Worm (Caenorhabditis elegans) whole organism, young adult: ENCODE results near the gene del-10.

ENCODE experiments used
- B0261.1 ChIP-seq: sonication (generic microtip); optimal IDR thresholded peaks from 2 replicates; lab custom pipeline; 2016; ENCODE audit warnings: mild to moderate bottlenecking, missing genetic modification characterization, moderate library complexity, missing compliant biosample characterization
- B0336.3 ChIP-seq: fragments of 200-800 bp; sonication (Bioruptor generic); IDR thresholded peaks from 2 replicates; pipeline ENCODE4 v1.3.6; 2022; ENCODE audit warnings: missing genetic modification characterization, missing compliant biosample characterization
- C17E4.6 ChIP-seq: fragments of 200-800 bp; sonication (Bioruptor generic); IDR thresholded peaks from 2 replicates; pipeline ENCODE4 v1.3.6; 2022; ENCODE audit warnings: missing genetic modification reagents, missing genetic modification characterization, missing compliant biosample characterization
- D2030.7 ChIP-seq: fragments of 200-800 bp; sonication (Bioruptor generic); IDR thresholded peaks from 2 replicates; pipeline ENCODE4 v1.3.6; 2022; ENCODE audit warnings: missing genetic modification reagents, missing genetic modification characterization, missing compliant biosample characterization
- F22D6.2 ChIP-seq: sonication (generic microtip); optimal IDR thresholded peaks from 2 replicates; lab custom pipeline; 2016; ENCODE audit warnings: mild to moderate bottlenecking, missing genetic modification characterization, missing compliant biosample characterization
- F37B4.10 ChIP-seq: fragments of 200-800 bp; sonication (Bioruptor generic); IDR thresholded peaks from 2 replicates; pipeline ENCODE4 v1.3.6; 2022; ENCODE audit warnings: missing genetic modification characterization, missing compliant biosample characterization
- F39B2.1 ChIP-seq: fragments of 200-800 bp; sonication (Bioruptor generic); IDR thresholded peaks from 2 replicates; pipeline ENCODE4 v1.3.6; 2022; ENCODE audit warnings: missing genetic modification reagents, missing genetic modification characterization, missing compliant biosample characterization
- F55B11.4 ChIP-seq: sonication (generic microtip); optimal IDR thresholded peaks from 2 replicates; lab custom pipeline; 2016; ENCODE audit warnings: missing compliant biosample characterization, missing genetic modification characterization, borderline replicate concordance; ENCODE audit not compliant: insufficient read depth
- F57A8.1 ChIP-seq: fragments of 200-800 bp; sonication (Bioruptor generic); optimal IDR thresholded peaks from 2 replicates; lab custom pipeline; 2018; ENCODE audit warnings: mild to moderate bottlenecking, missing genetic modification characterization, moderate library complexity, missing compliant biosample characterization
- F57C9.4 ChIP-seq: sonication (generic microtip); optimal IDR thresholded peaks from 2 replicates; lab custom pipeline; 2017; ENCODE audit warnings: mild to moderate bottlenecking, missing genetic modification characterization, missing compliant biosample characterization
- K11D2.4 ChIP-seq: fragments of 200-800 bp; sonication (Bioruptor generic); IDR thresholded peaks from 2 replicates; pipeline ENCODE4 v1.3.6; 2022; ENCODE audit warnings: missing genetic modification reagents, missing genetic modification characterization, missing compliant biosample characterization
- K12H6.12 ChIP-seq: fragments of 200-800 bp; sonication (Bioruptor generic); optimal IDR thresholded peaks from 2 replicates; lab custom pipeline; 2018; ENCODE audit warnings: mild to moderate bottlenecking, missing genetic modification characterization, missing compliant biosample characterization
- Y53F4B.3 ChIP-seq: fragments of 200-800 bp; sonication (Bioruptor generic); IDR thresholded peaks from 2 replicates; pipeline ENCODE4 v1.3.6; 2022; ENCODE audit warnings: missing genetic modification reagents, missing genetic modification characterization, missing compliant biosample characterization
- Y53G8AR.9 ChIP-seq: fragments of 200-800 bp; sonication (Bioruptor generic); conservative IDR thresholded peaks from 2 replicates; pipeline ENCODE4 v1.3.6; 2022; ENCODE audit warnings: missing genetic modification reagents, missing genetic modification characterization, missing compliant biosample characterization
- akir-1 ChIP-seq: fragments of 200-800 bp; sonication (Bioruptor generic); optimal IDR thresholded peaks from 2 replicates; lab custom pipeline; 2018; ENCODE audit warnings: mild to moderate bottlenecking, missing genetic modification characterization, moderate library complexity, missing compliant biosample characterization
- ama-1 ChIP-seq, 3 experiments: fragments of 150-350 bp in 1 of 3; sonication (generic microtip) in 2 of 3; optimal IDR thresholded peaks; 2 replicates each; lab custom pipeline; 2014 to 2018; ENCODE audit warnings: missing biosample characterization in 2 of 3, missing genetic modification characterization in 2 of 3, missing genetic modification reagents in 2 of 3
- aptf-2 ChIP-seq: fragments of 200-800 bp; sonication (Bioruptor generic); conservative IDR thresholded peaks from 2 replicates; pipeline ENCODE4 v1.3.6; 2022; ENCODE audit warnings: missing genetic modification reagents, missing genetic modification characterization, missing compliant biosample characterization
- aptf-3 ChIP-seq: fragments of 200-800 bp; sonication (Bioruptor generic); IDR thresholded peaks from 2 replicates; pipeline ENCODE4 v1.3.6; 2022; ENCODE audit warnings: missing genetic modification characterization, missing compliant biosample characterization
- atf-7 ChIP-seq: sonication (generic microtip); optimal IDR thresholded peaks from 2 replicates; lab custom pipeline; 2017; ENCODE audit warnings: mild to moderate bottlenecking, missing genetic modification characterization, missing compliant biosample characterization
- athp-1 ChIP-seq: sonication (generic microtip); optimal IDR thresholded peaks from 2 replicates; lab custom pipeline; 2017; ENCODE audit warnings: mild to moderate bottlenecking, missing genetic modification characterization, missing compliant biosample characterization
- attf-6 ChIP-seq: fragments of 200-800 bp; sonication (Bioruptor generic); IDR thresholded peaks from 2 replicates; pipeline ENCODE4 v1.3.6; 2022; ENCODE audit warnings: missing genetic modification reagents, missing genetic modification characterization, missing compliant biosample characterization
- bed-1 ChIP-seq: fragments of 200-800 bp; sonication (Bioruptor generic); IDR thresholded peaks from 2 replicates; pipeline ENCODE4 v1.3.6; 2022; ENCODE audit warnings: missing genetic modification reagents, missing genetic modification characterization, missing compliant biosample characterization
- ccch-3 ChIP-seq: fragments of 200-800 bp; sonication (Bioruptor generic); optimal IDR thresholded peaks from 2 replicates; lab custom pipeline; 2018; ENCODE audit warnings: mild to moderate bottlenecking, missing genetic modification characterization, missing compliant biosample characterization
- cebp-1 ChIP-seq, 2 experiments: fragments of 200-800 bp in 1 of 2; sonication (Bioruptor generic) in 1 of 2; sonication (generic microtip) in 1 of 2; IDR thresholded peaks in 1 of 2; optimal IDR thresholded peaks in 1 of 2; 2 replicates each; pipeline versions ENCODE4 v1.3.6 to Lab custom; 2017 to 2022; ENCODE audit warnings: missing compliant biosample characterization in 2 of 2, missing genetic modification characterization in 2 of 2, mild to moderate bottlenecking in 1 of 2, missing genetic modification reagents in 1 of 2, moderate library complexity in 1 of 2
- cebp-2 ChIP-seq: fragments of 200-800 bp; sonication (Bioruptor generic); IDR thresholded peaks from 2 replicates; pipeline ENCODE4 v1.3.6; 2022; ENCODE audit warnings: missing genetic modification characterization, missing compliant biosample characterization
- ceh-27 ChIP-seq: fragments of 200-800 bp; sonication (Bioruptor generic); optimal IDR thresholded peaks from 2 replicates; lab custom pipeline; 2018; ENCODE audit warnings: mild to moderate bottlenecking, missing genetic modification characterization, moderate library complexity, missing compliant biosample characterization
- die-1 ChIP-seq: sonication (generic microtip); optimal IDR thresholded peaks from 2 replicates; lab custom pipeline; 2016; ENCODE audit warnings: missing genotype, mild to moderate bottlenecking, missing genetic modification characterization, missing compliant biosample characterization
- dpl-1 ChIP-seq: fragments of 150-350 bp; optimal IDR thresholded peaks from 2 replicates; lab custom pipeline; 2014; ENCODE audit warnings: missing biosample characterization, missing genetic modification reagents, missing genetic modification characterization
- egrh-3 ChIP-seq: fragments of 200-800 bp; sonication (Bioruptor generic); IDR thresholded peaks from 2 replicates; pipeline ENCODE4 v1.3.6; 2022; ENCODE audit warnings: missing genetic modification reagents, missing genetic modification characterization, missing compliant biosample characterization
- gei-17 ChIP-seq: fragments of 200-800 bp; sonication (Bioruptor generic); optimal IDR thresholded peaks from 2 replicates; lab custom pipeline; 2018; ENCODE audit warnings: mild to moderate bottlenecking, missing genetic modification characterization, missing compliant biosample characterization
- hlh-12 ChIP-seq: sonication (generic microtip); optimal IDR thresholded peaks from 2 replicates; lab custom pipeline; 2016; ENCODE audit warnings: missing genetic modification characterization, missing compliant biosample characterization
- hrde-1 ChIP-seq: sonication (generic microtip); optimal IDR thresholded peaks from 2 replicates; lab custom pipeline; 2016; ENCODE audit warnings: missing genetic modification characterization, mild to moderate bottlenecking, missing compliant biosample characterization, moderate library complexity, missing genotype, missing genetic modification reagents, borderline replicate concordance
- lin-26 ChIP-seq: fragments of 200-800 bp; sonication (Bioruptor generic); IDR thresholded peaks from 2 replicates; pipeline ENCODE4 v1.3.6; 2022; ENCODE audit warnings: missing genetic modification reagents, missing genetic modification characterization, missing compliant biosample characterization
- lin-35 ChIP-seq, 3 experiments: fragments of 150-350 bp in 2 of 3; sonication (generic microtip) in 1 of 3; optimal IDR thresholded peaks; 2 replicates each; lab custom pipeline; 2014 to 2018; ENCODE audit warnings: missing biosample characterization in 3 of 3, missing genetic modification characterization in 3 of 3, missing genetic modification reagents in 3 of 3
- lir-1 ChIP-seq: fragments of 200-800 bp; sonication (Bioruptor generic); conservative IDR thresholded peaks from 2 replicates; pipeline ENCODE4 v1.3.6; 2022; ENCODE audit warnings: missing genetic modification reagents, missing genetic modification characterization, missing compliant biosample characterization
- madf-8 ChIP-seq: fragments of 200-800 bp; sonication (Bioruptor generic); conservative IDR thresholded peaks from 2 replicates; pipeline ENCODE4 v1.3.6; 2022; ENCODE audit warnings: missing genetic modification reagents, missing genetic modification characterization, missing compliant biosample characterization
- mcd-1 ChIP-seq: fragments of 200-800 bp; sonication (Bioruptor generic); IDR thresholded peaks from 2 replicates; pipeline ENCODE4 v1.3.6; 2022; ENCODE audit warnings: missing genetic modification reagents, missing genetic modification characterization, missing compliant biosample characterization
- mel-28 ChIP-seq: sonication (generic microtip); optimal IDR thresholded peaks from 2 replicates; lab custom pipeline; 2016; ENCODE audit warnings: borderline replicate concordance, mild to moderate bottlenecking, missing genetic modification characterization, missing compliant biosample characterization
- mxl-1 ChIP-seq: sonication (generic microtip); optimal IDR thresholded peaks from 2 replicates; lab custom pipeline; 2016; ENCODE audit warnings: missing genetic modification characterization, missing compliant biosample characterization
- nfyb-1 ChIP-seq: fragments of 200-800 bp; sonication (Bioruptor generic); IDR thresholded peaks from 2 replicates; pipeline ENCODE4 v1.3.6; 2022; ENCODE audit warnings: missing genetic modification reagents, missing genetic modification characterization, missing compliant biosample characterization
- rec-8 ChIP-seq, 2 experiments: sonication (generic microtip); optimal IDR thresholded peaks; 2 replicates each; lab custom pipeline; 2016; ENCODE audit warnings: mild to moderate bottlenecking in 2 of 2, missing genetic modification characterization in 2 of 2, missing genetic modification reagents in 2 of 2, missing genotype in 2 of 2, missing biosample characterization in 1 of 2, missing compliant biosample characterization in 1 of 2, moderate library complexity in 1 of 2
- sea-2 ChIP-seq: fragments of 200-800 bp; sonication (Bioruptor generic); IDR thresholded peaks from 2 replicates; pipeline ENCODE4 v1.3.6; 2022; ENCODE audit warnings: missing genetic modification characterization, missing compliant biosample characterization
- snpc-4 ChIP-seq, 5 experiments: fragments of 150-350 bp in 1 of 5; sonication (generic microtip) in 4 of 5; optimal IDR thresholded peaks; 2 replicates each; lab custom pipeline; 2014 to 2018; ENCODE audit warnings: missing genetic modification characterization in 5 of 5, missing biosample characterization in 3 of 5, antibody characterized with exemption in 2 of 5, mild to moderate bottlenecking in 2 of 5, missing compliant biosample characterization in 2 of 5, missing genotype in 2 of 5, moderate library complexity in 2 of 5, missing genetic modification reagents in 1 of 5
- tbx-9 ChIP-seq: sonication (generic microtip); optimal IDR thresholded peaks from 2 replicates; lab custom pipeline; 2016; ENCODE audit warnings: borderline replicate concordance, missing genetic modification characterization, inconsistent platforms, missing compliant biosample characterization
- xnd-1 ChIP-seq: sonication (generic microtip); optimal IDR thresholded peaks from 2 replicates; lab custom pipeline; 2016; ENCODE audit warnings: missing genotype, missing genetic modification reagents, missing genetic modification characterization, missing compliant biosample characterization
- ztf-25 ChIP-seq: fragments of 200-800 bp; sonication (Bioruptor generic); IDR thresholded peaks from 2 replicates; pipeline ENCODE4 v1.3.6; 2022; ENCODE audit warnings: missing genetic modification reagents, missing genetic modification characterization, missing compliant biosample characterization
- ztf-3 ChIP-seq: fragments of 200-800 bp; sonication (Bioruptor generic); optimal IDR thresholded peaks from 2 replicates; lab custom pipeline; 2018; ENCODE audit warnings: mild to moderate bottlenecking, missing genetic modification characterization, missing compliant biosample characterization

The del-10 gene

DNA sequence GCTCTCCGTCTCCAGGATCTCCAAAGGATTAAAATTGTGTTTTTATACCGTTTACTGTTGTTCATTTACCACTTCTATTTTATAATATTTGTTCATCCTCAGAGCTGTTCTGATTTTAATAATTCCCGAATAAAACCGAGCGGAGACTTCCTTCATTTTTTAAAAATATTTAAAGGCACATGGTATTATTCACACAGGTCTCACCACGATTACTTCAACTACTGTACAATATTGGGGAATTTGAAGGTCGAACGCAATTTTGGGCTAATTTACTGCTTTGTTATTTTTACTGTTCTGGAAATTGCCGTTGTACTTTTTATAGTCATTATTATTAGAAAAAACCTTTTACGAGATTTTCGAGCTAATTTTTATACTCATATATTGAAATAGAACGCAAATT is 9.3 kb upstream of the del-10 start (continued):
- no peak for TF ChIP-seq egrh-3
- TF ChIP-seq attf-6 (GFP tag; lab: Robert Waterston, UW), result peak; percentile 78
- TF ChIP-seq ccch-3 (GFP tag; lab: Kevin White, UChicago), result no peak
- no peak for TF ChIP-seq aptf-3 (GFP tag; lab: Robert Waterston, UW)
- no peak for TF ChIP-seq akir-1 (GFP tag; lab: Kevin White, UChicago)
- no peak for TF ChIP-seq gei-17 (GFP tag; lab: Kevin White, UChicago)
- no peak for TF ChIP-seq F39B2.1
- no peak for TF ChIP-seq bed-1
- no peak for TF ChIP-seq K11D2.4 (GFP tag; lab: Robert Waterston, UW)
- TF ChIP-seq rec-8 (tag; optimal IDR thresholded peaks at IDR 0.05; lab: Kevin White, UChicago), result no peak
- TF ChIP-seq dpl-1 (GFP tag; lab: Kevin White, UChicago), result no peak
- no peak for TF ChIP-seq sea-2 (GFP tag; lab: Robert Waterston, UW)
- no peak for TF ChIP-seq F57C9.4 (tag; lab: Kevin White, UChicago)
- no peak for TF ChIP-seq mcd-1
- peak; percentile 81 for TF ChIP-seq athp-1
- TF ChIP-seq B0336.3, result peak; percentile 28; the same call in 1 of the 2 replicates
- TF ChIP-seq cebp-2 (GFP tag; lab: Robert Waterston, UW), result 0 out of 2 replicates have a peak, but pooled peaks have one; percentile 59
- TF ChIP-seq nfyb-1 (GFP tag; lab: Robert Waterston, UW), result peak; percentile 71
- no peak; the same call in 1 of the 2 replicates for TF ChIP-seq Y53F4B.3 (GFP tag; lab: Robert Waterston, UW)
- no peak for TF ChIP-seq ceh-27 (GFP tag; lab: Kevin White, UChicago)
- peak; percentile 81 for TF ChIP-seq hrde-1 (tag; lab: Kevin White, UChicago)
- no peak for TF ChIP-seq F55B11.4 (tag; lab: Kevin White, UChicago)
- no peak for TF ChIP-seq B0261.1
- no peak for TF ChIP-seq ama-1 (optimal IDR thresholded peaks at IDR 0.05; lab: Kevin White, UChicago)
- peak in 1 of 2 experiments; percentile 69 for TF ChIP-seq ama-1 (GFP tag; optimal IDR thresholded peaks at IDR 0.05; lab: Kevin White, UChicago)
- peak; percentile 75 for TF ChIP-seq Y53G8AR.9 (GFP tag; lab: Robert Waterston, UW)
- TF ChIP-seq F22D6.2 (tag; lab: Kevin White, UChicago), result no peak
- 0 out of 2 replicates have a peak, but pooled peaks have one; percentile 37 for TF ChIP-seq ztf-25 (GFP tag; lab: Robert Waterston, UW)
- TF ChIP-seq F57A8.1 (GFP tag; lab: Kevin White, UChicago), result no peak
- TF ChIP-seq F37B4.10 (GFP tag; lab: Robert Waterston, UW), result no peak
- peak; percentile 73 for TF ChIP-seq lin-26 (GFP tag; lab: Robert Waterston, UW)
- TF ChIP-seq ztf-3, result no peak
- peak; percentile 73 for TF ChIP-seq D2030.7 (GFP tag; lab: Robert Waterston, UW)
- peak; percentile 37; the same call in 1 of the 2 replicates for TF ChIP-seq madf-8 (GFP tag; lab: Robert Waterston, UW)
- peak; percentile 39 for TF ChIP-seq xnd-1 (tag; lab: Kevin White, UChicago)
- no peak for TF ChIP-seq aptf-2 (GFP tag; lab: Robert Waterston, UW)
- TF ChIP-seq cebp-1 (GFP tag; IDR thresholded peaks at IDR 0.05; lab: Robert Waterston, UW), result 0 out of 2 replicates have a peak, but pooled peaks have one; percentile 18
- TF ChIP-seq cebp-1 (tag; optimal IDR thresholded peaks at IDR 0.05; lab: Kevin White, UChicago), result peak; percentile 50
- no peak for TF ChIP-seq hlh-12 (tag; lab: Kevin White, UChicago)
- 0 out of 2 replicates have a peak, but pooled peaks have one; percentile 66 for TF ChIP-seq C17E4.6 (GFP tag; lab: Robert Waterston, UW)
- no peak for TF ChIP-seq mel-28 (tag; lab: Kevin White, UChicago)
- no peak for TF ChIP-seq mxl-1
- no peak for TF ChIP-seq lin-35 (GFP tag; optimal IDR thresholded peaks at IDR 0.05; lab: Kevin White, UChicago)
- no peak for TF ChIP-seq atf-7
- no peak for TF ChIP-seq K12H6.12 (tag; lab: Kevin White, UChicago)
- TF ChIP-seq lir-1 (GFP tag; lab: Robert Waterston, UW), result no peak
- TF ChIP-seq tbx-9 (tag; lab: Kevin White, UChicago), result no peak
- TF ChIP-seq snpc-4 (GFP tag; optimal IDR thresholded peaks at IDR 0.05; lab: Kevin White, UChicago), result no peak
- TF ChIP-seq snpc-4 (tag; optimal IDR thresholded peaks at IDR 0.05; lab: Kevin White, UChicago), result no peak
- peak; percentile 49 for TF ChIP-seq die-1 (tag; lab: Kevin White, UChicago)
